Fruit fly (Drosophila melanogaster) whole organism, embryonic: ENCODE measurements around the gene CG17450.
A peak's percentile ranks its signal among the peaks of the same experiment; 100 is the strongest.

Experiments
- BEAF-32 ChIP-seq: fragments of 200-800 bp; sonication (Bioruptor generic); optimal IDR thresholded peaks from 3 replicates; lab custom pipeline; 2017; ENCODE audit warnings: missing biosample characterization, missing genetic modification characterization, mild to moderate bottlenecking, moderate library complexity, missing genetic modification reagents
- BtbVII ChIP-seq: fragments of 200-800 bp; sonication (Bioruptor generic); optimal IDR thresholded peaks from 3 replicates; lab custom pipeline; 2017; ENCODE audit warnings: missing biosample characterization, mild to moderate bottlenecking, missing genetic modification characterization
- CG10462 ChIP-seq: fragments of 200-800 bp; sonication (Bioruptor generic); optimal IDR thresholded peaks from 2 replicates; lab custom pipeline; 2016; ENCODE audit warnings: missing biosample characterization, missing genetic modification characterization
- CG11085 ChIP-seq: fragments of 200-800 bp; sonication (Bioruptor generic); IDR thresholded peaks from 2 replicates; pipeline ENCODE4 v1.3.6; 2022; ENCODE audit warnings: missing biosample characterization, missing genetic modification characterization
- CG11695 ChIP-seq: fragments of 200-800 bp; sonication (Bioruptor generic); IDR thresholded peaks from 3 replicates; pipeline ENCODE4 v1.3.6; 2022; ENCODE audit warnings: missing biosample characterization, missing genetic modification characterization
- CG12155 ChIP-seq: fragments of 200-800 bp; sonication (Bioruptor generic); optimal IDR thresholded peaks from 3 replicates; lab custom pipeline; 2016; ENCODE audit warnings: missing biosample characterization, missing genetic modification characterization
- CG12769 ChIP-seq: fragments of 200-800 bp; sonication (Bioruptor generic); optimal IDR thresholded peaks from 2 replicates; lab custom pipeline; 2019; ENCODE audit warnings: missing biosample characterization, mild to moderate bottlenecking, missing genetic modification characterization, moderate library complexity
- CG13287 ChIP-seq: fragments of 200-800 bp; sonication (Bioruptor generic); IDR thresholded peaks from 2 replicates; pipeline ENCODE4 v1.3.6; 2022; ENCODE audit warnings: missing biosample characterization, missing genetic modification characterization; ENCODE audit not compliant: partially characterized antibody
- CG14965 ChIP-seq: fragments of 200-800 bp; sonication (Bioruptor generic); optimal IDR thresholded peaks from 2 replicates; lab custom pipeline; 2016; ENCODE audit warnings: missing biosample characterization, missing genetic modification characterization, borderline replicate concordance
- CG1603 ChIP-seq: fragments of 200-800 bp; sonication (Bioruptor generic); optimal IDR thresholded peaks from 2 replicates; lab custom pipeline; 2019; ENCODE audit warnings: missing biosample characterization, mild to moderate bottlenecking, missing genetic modification characterization, moderate library complexity
- CG16779 ChIP-seq: fragments of 200-800 bp; sonication (Bioruptor generic); IDR thresholded peaks from 2 replicates; pipeline ENCODE4 v1.3.6; 2022; ENCODE audit warnings: missing biosample characterization, missing genetic modification characterization
- CG17359 ChIP-seq: fragments of 200-800 bp; sonication (Bioruptor generic); optimal IDR thresholded peaks from 3 replicates; lab custom pipeline; 2018; ENCODE audit warnings: missing biosample characterization, mild to moderate bottlenecking, missing genetic modification characterization, moderate library complexity
- CG17568 ChIP-seq: fragments of 200-800 bp; sonication (Bioruptor generic); optimal IDR thresholded peaks from 2 replicates; lab custom pipeline; 2018; ENCODE audit warnings: missing biosample characterization, mild to moderate bottlenecking, missing genetic modification characterization, moderate library complexity
- CG18011 ChIP-seq: fragments of 200-800 bp; sonication (Bioruptor generic); optimal IDR thresholded peaks from 2 replicates; lab custom pipeline; 2017; ENCODE audit warnings: missing biosample characterization, missing genetic modification characterization, mild to moderate bottlenecking, moderate library complexity, missing genotype
- CG18476 ChIP-seq: fragments of 200-800 bp; sonication (Bioruptor generic); optimal IDR thresholded peaks from 2 replicates; lab custom pipeline; 2016; ENCODE audit warnings: missing biosample characterization, mild to moderate bottlenecking, missing genetic modification characterization
- CG18619 ChIP-seq: fragments of 200-800 bp; sonication (Bioruptor generic); optimal IDR thresholded peaks from 3 replicates; lab custom pipeline; 2017; ENCODE audit warnings: missing biosample characterization, mild to moderate bottlenecking, missing genetic modification characterization
- CG31365 ChIP-seq: fragments of 200-800 bp; sonication (Bioruptor generic); optimal IDR thresholded peaks from 2 replicates; lab custom pipeline; 2018; ENCODE audit warnings: missing biosample characterization, mild to moderate bottlenecking, missing genetic modification characterization
- CG33213 ChIP-seq: fragments of 200-800 bp; sonication (Bioruptor generic); optimal IDR thresholded peaks from 3 replicates; lab custom pipeline; 2016; ENCODE audit warnings: missing biosample characterization, missing genetic modification characterization
- CG34224 ChIP-seq: fragments of 200-800 bp; sonication (Bioruptor generic); IDR thresholded peaks from 3 replicates; pipeline ENCODE4 v1.3.6; 2022; ENCODE audit warnings: missing biosample characterization, missing genetic modification characterization; ENCODE audit not compliant: partially characterized antibody
- CG3995 ChIP-seq: fragments of 200-800 bp; sonication (Bioruptor generic); optimal IDR thresholded peaks from 3 replicates; lab custom pipeline; 2016; ENCODE audit warnings: missing biosample characterization, missing genetic modification characterization
- CG4360 ChIP-seq: fragments of 200-800 bp; sonication (Bioruptor generic); IDR thresholded peaks from 2 replicates; pipeline ENCODE4 v1.3.6; 2022; ENCODE audit warnings: missing biosample characterization, missing genetic modification characterization
- CG43689 ChIP-seq: fragments of 200-800 bp; sonication (Bioruptor generic); IDR thresholded peaks from 2 replicates; pipeline ENCODE4 v1.3.6; 2022; ENCODE audit warnings: missing biosample characterization, missing genetic modification characterization
- CG6791 ChIP-seq: fragments of 200-800 bp; sonication (Bioruptor generic); IDR thresholded peaks from 3 replicates; pipeline ENCODE4 v1.3.6; 2022; ENCODE audit warnings: missing biosample characterization, missing genetic modification characterization; ENCODE audit not compliant: partially characterized antibody
- CG7963 ChIP-seq: fragments of 200-800 bp; sonication (Bioruptor generic); IDR thresholded peaks from 3 replicates; pipeline ENCODE4 v1.3.6; 2022; ENCODE audit warnings: missing biosample characterization, missing genetic modification characterization; ENCODE audit not compliant: partially characterized antibody
- CG8290 ChIP-seq, 3 experiments: fragments of 200-800 bp; sonication (Bioruptor generic); optimal IDR thresholded peaks; 2 replicates each; lab custom pipeline; 2016 to 2019; ENCODE audit warnings: missing biosample characterization in 3 of 3, missing genetic modification characterization in 3 of 3, mild to moderate bottlenecking in 2 of 3, moderate library complexity in 1 of 3
- CG9727 ChIP-seq: fragments of 200-800 bp; sonication (Bioruptor generic); optimal IDR thresholded peaks from 3 replicates; lab custom pipeline; 2017; ENCODE audit warnings: missing biosample characterization, mild to moderate bottlenecking, missing genetic modification characterization
- CTCF ChIP-seq: fragments of 200-800 bp; sonication (Bioruptor generic); optimal IDR thresholded peaks from 2 replicates; lab custom pipeline; 2017; ENCODE audit warnings: missing biosample characterization, mild to moderate bottlenecking, missing genetic modification characterization, moderate library complexity
- HmgZ ChIP-seq: fragments of 200-800 bp; sonication (Bioruptor generic); optimal IDR thresholded peaks from 2 replicates; lab custom pipeline; 2018; ENCODE audit warnings: missing biosample characterization, mild to moderate bottlenecking, missing genetic modification characterization
- Max ChIP-seq: fragments of 200-800 bp; sonication (Bioruptor generic); optimal IDR thresholded peaks from 2 replicates; lab custom pipeline; 2016; ENCODE audit warnings: missing biosample characterization, mild to moderate bottlenecking, missing genetic modification characterization
- Side ChIP-seq: fragments of 200-800 bp; sonication (Bioruptor generic); optimal IDR thresholded peaks from 2 replicates; lab custom pipeline; 2016; ENCODE audit warnings: missing biosample characterization, missing genetic modification characterization
- Ssrp ChIP-seq: fragments of 200-800 bp; sonication (Bioruptor generic); optimal IDR thresholded peaks from 2 replicates; lab custom pipeline; 2018; ENCODE audit warnings: missing biosample characterization, mild to moderate bottlenecking, missing genetic modification characterization, moderate library complexity
- Trl ChIP-seq, 3 experiments: fragments of >200 bp in 2 of 3; fragments of 200-800 bp in 1 of 3; sonication (Bioruptor generic) in 1 of 3; optimal IDR thresholded peaks; 2 replicates in 1 of 3; 3 replicates in 2 of 3; lab custom pipeline; 2016 to 2017; ENCODE audit warnings: missing biosample characterization in 1 of 3, missing genetic modification characterization in 1 of 3
- cato ChIP-seq: fragments of 200-800 bp; sonication (Bioruptor generic); optimal IDR thresholded peaks from 2 replicates; lab custom pipeline; 2016; ENCODE audit warnings: missing biosample characterization, missing genetic modification characterization, borderline replicate concordance
- chn ChIP-seq: fragments of 200-800 bp; sonication (Bioruptor generic); optimal IDR thresholded peaks from 2 replicates; lab custom pipeline; 2016; ENCODE audit warnings: missing biosample characterization, missing genetic modification characterization
- crc ChIP-seq: fragments of 200-800 bp; sonication (Bioruptor generic); optimal IDR thresholded peaks from 2 replicates; lab custom pipeline; 2016; ENCODE audit warnings: missing biosample characterization, missing genetic modification characterization
- dm ChIP-seq: fragments of 200-800 bp; sonication (Bioruptor generic); optimal IDR thresholded peaks from 3 replicates; lab custom pipeline; 2016; ENCODE audit warnings: missing biosample characterization, missing genetic modification characterization
- eve ChIP-seq, 2 experiments: fragments of >200 bp; optimal IDR thresholded peaks; 2 replicates each; lab custom pipeline; 2017; ENCODE audit warnings: missing biosample characterization in 2 of 2, missing genetic modification characterization in 2 of 2
- gro ChIP-seq: fragments of 200-800 bp; sonication (Bioruptor generic); optimal IDR thresholded peaks from 2 replicates; lab custom pipeline; 2016; ENCODE audit warnings: missing biosample characterization, missing genetic modification characterization
- jumu ChIP-seq: fragments of 200-800 bp; sonication (Bioruptor generic); optimal IDR thresholded peaks from 3 replicates; lab custom pipeline; 2016; ENCODE audit warnings: missing biosample characterization, missing genetic modification characterization
- ken ChIP-seq: fragments of 200-800 bp; sonication (Bioruptor generic); IDR thresholded peaks from 3 replicates; pipeline ENCODE4 v1.3.6; 2022; ENCODE audit warnings: missing biosample characterization, missing genetic modification characterization
- kni ChIP-seq: fragments of 200-800 bp; sonication (Bioruptor generic); optimal IDR thresholded peaks from 3 replicates; lab custom pipeline; 2017; ENCODE audit warnings: mild to moderate bottlenecking, missing biosample characterization, missing genetic modification reagents, missing genetic modification characterization
- lab ChIP-seq: fragments of 200-800 bp; sonication (Bioruptor generic); optimal IDR thresholded peaks from 3 replicates; lab custom pipeline; 2017; ENCODE audit warnings: missing biosample characterization, missing genetic modification characterization, mild to moderate bottlenecking, moderate library complexity, missing genetic modification reagents
- lbe ChIP-seq: fragments of 200-800 bp; sonication (Bioruptor generic); optimal IDR thresholded peaks from 2 replicates; lab custom pipeline; 2016; ENCODE audit warnings: missing biosample characterization, mild to moderate bottlenecking, missing genetic modification characterization
- lola ChIP-seq, 3 experiments: fragments of >200 bp in 2 of 3; fragments of 200-800 bp in 1 of 3; sonication (Bioruptor generic) in 1 of 3; optimal IDR thresholded peaks; 2 replicates each; lab custom pipeline; 2017 to 2019; ENCODE audit warnings: missing biosample characterization in 3 of 3, missing genetic modification characterization in 3 of 3, mild to moderate bottlenecking in 1 of 3, moderate library complexity in 1 of 3
- nmo ChIP-seq: fragments of 200-800 bp; sonication (Bioruptor generic); optimal IDR thresholded peaks from 2 replicates; lab custom pipeline; 2018; ENCODE audit warnings: missing biosample characterization, mild to moderate bottlenecking, missing genetic modification characterization, moderate library complexity
- otp ChIP-seq: fragments of 200-800 bp; sonication (Bioruptor generic); IDR thresholded peaks from 3 replicates; pipeline ENCODE4, ENCODE4 v1.3.6; 2022; ENCODE audit warnings: missing biosample characterization, missing genetic modification characterization
- pita ChIP-seq: fragments of 200-800 bp; sonication (Bioruptor generic); optimal IDR thresholded peaks from 2 replicates; lab custom pipeline; 2017; ENCODE audit warnings: missing biosample characterization, mild to moderate bottlenecking, missing genetic modification characterization
- sima ChIP-seq: fragments of 200-800 bp; sonication (Bioruptor generic); optimal IDR thresholded peaks from 2 replicates; lab custom pipeline; 2016; ENCODE audit warnings: missing biosample characterization, missing genetic modification characterization
- usp ChIP-seq: fragments of >200 bp; optimal IDR thresholded peaks from 2 replicates; lab custom pipeline; 2017; ENCODE audit warnings: missing biosample characterization, missing genetic modification characterization
- z ChIP-seq: fragments of 200-800 bp; sonication (Bioruptor generic); IDR thresholded peaks from 3 replicates; pipeline ENCODE4 v1.3.6; 2022; ENCODE audit warnings: missing biosample characterization, missing genetic modification characterization

The CG17450 gene

DNA sequence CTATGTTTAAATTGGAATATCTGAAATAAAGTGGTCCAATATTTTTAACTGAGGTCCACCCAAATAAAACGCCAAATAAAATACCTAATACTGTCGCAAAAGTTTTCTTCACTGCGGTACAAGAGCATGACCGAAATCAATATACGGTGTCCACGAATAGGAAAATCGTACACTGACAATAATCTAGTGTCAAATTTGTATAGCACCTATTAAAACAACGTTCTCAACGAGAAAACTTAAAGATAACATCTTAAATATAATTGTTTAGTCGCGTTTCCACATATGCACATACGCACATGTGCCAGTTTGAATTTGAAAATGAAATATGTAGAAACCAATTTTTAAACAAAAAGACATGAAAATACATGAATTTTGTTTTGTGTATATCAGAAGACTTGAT, 22.7 kb upstream of the CG17450 start (continued):
- TF ChIP-seq CG11085 (GFP tag; lab: Robert Waterston, UW) (no peak), eve (GFP tag; optimal IDR thresholded peaks at IDR 0.05; lab: Kevin White, UChicago) (peak in 1 of 2 experiments; percentile 85), sima (GFP tag; lab: Kevin White, UChicago) (no peak), CG6791 (GFP tag; lab: Robert Waterston, UW) (no peak), gro (GFP tag; lab: Kevin White, UChicago) (peak; percentile 63), CG34224 (GFP tag; lab: Robert Waterston, UW) (no peak), CG17359 (peak; percentile 73), ken (no peak), jumu (peak; percentile 26), CG13287 (GFP tag; lab: Robert Waterston, UW) (no peak), lab (GFP tag; lab: Kevin White, UChicago) (peak; percentile 69), CG12155 (GFP tag; lab: Kevin White, UChicago) (peak; percentile 15), CG9727 (no peak), CG31365 (peak; percentile 46), CG12769 (tag; lab: Kevin White, UChicago) (peak; percentile 44), cato (GFP tag; lab: Kevin White, UChicago) (peak; percentile 33), CG33213 (GFP tag; lab: Kevin White, UChicago) (peak; percentile 62), CG16779 (GFP tag; lab: Robert Waterston, UW) (no peak), CG4360 (GFP tag; lab: Robert Waterston, UW) (no peak), CG43689 (no peak), CG1603 (tag; lab: Kevin White, UChicago) (peak; percentile 67), otp (GFP tag; lab: Robert Waterston, UW) (no peak), HmgZ (peak; percentile 47), pita (GFP tag; lab: Kevin White, UChicago) (no peak), CG7963 (GFP tag; lab: Robert Waterston, UW) (no peak), usp (GFP tag; lab: Kevin White, UChicago) (no peak), CG14965 (GFP tag; lab: Kevin White, UChicago) (no peak), z (GFP tag; lab: Robert Waterston, UW) (no peak), nmo (GFP tag; lab: Kevin White, UChicago) (peak; percentile 85), chn (GFP tag; lab: Kevin White, UChicago) (peak; percentile 73), BtbVII (GFP tag; lab: Kevin White, UChicago) (peak; percentile 53), dm (peak; percentile 18), CG18011 (GFP tag; lab: Kevin White, UChicago) (no peak), CG18619 (GFP tag; lab: Kevin White, UChicago) (peak; percentile 48), CG11695 (no peak), CG17568 (GFP tag; lab: Kevin White, UChicago) (peak; percentile 55), CG3995 (GFP tag; lab: Kevin White, UChicago) (no peak), lola (GFP tag; optimal IDR thresholded peaks at IDR 0.05; lab: Kevin White, UChicago) (peak in 1 of 3 experiments; percentile 76), CG18476 (peak; percentile 59), CG8290 (GFP tag; optimal IDR thresholded peaks at IDR 0.05; lab: Kevin White, UChicago) (peak; percentile 32), CG8290 (tag; optimal IDR thresholded peaks at IDR 0.05; lab: Kevin White, UChicago) (peak in 1 of 2 experiments; percentile 31), Trl (optimal IDR thresholded peaks at IDR 0.05; lab: Kevin White, UChicago) (no peak), Trl (GFP tag; optimal IDR thresholded peaks at IDR 0.05; lab: Kevin White, UChicago) (peak; percentile 70), BEAF-32 (no peak), Max (GFP tag; lab: Kevin White, UChicago) (peak; percentile 70), Side (GFP tag; lab: Kevin White, UChicago) (peak; percentile 49), CTCF (GFP tag; lab: Kevin White, UChicago) (peak; percentile 13), Ssrp (peak; percentile 77), CG10462 (GFP tag; lab: Kevin White, UChicago) (peak; percentile 28), kni (GFP tag; lab: Kevin White, UChicago) (peak; percentile 75), lbe (peak; percentile 32), crc (GFP tag; lab: Kevin White, UChicago) (peak; percentile 30)
